Worm (Caenorhabditis elegans): ENCODE measurements around the gene C33H5.1.
A peak's percentile ranks its signal among the peaks of the same experiment; 100 is the strongest.

Gene C33H5.1

ce11 chrIV:7789521-7789949 is 19.2 kb upstream of the C33H5.1 start, which contains the start of gene imp-3 (continued):
- 0 out of 2 replicates have a peak, but pooled peaks have one; percentile 46 for TF ChIP-seq hmg-20 (GFP tag; IDR thresholded peaks at IDR 0.05)
- 0 out of 2 replicates have a peak, but pooled peaks have one; percentile 27 for TF ChIP-seq attf-3 (GFP tag; conservative IDR thresholded peaks at IDR 0.05)
- TF ChIP-seq lin-26 (GFP tag; IDR thresholded peaks at IDR 0.05): peak; percentile 77
- TF ChIP-seq ztf-26 (tag; optimal IDR thresholded peaks at IDR 0.05): no peak
- peak; percentile 73 for TF ChIP-seq mcd-1 (GFP tag; IDR thresholded peaks at IDR 0.05)
- peak; percentile 76 for TF ChIP-seq ceh-40 (GFP tag; IDR thresholded peaks at IDR 0.05)
- no peak for TF ChIP-seq cebp-1 (GFP tag; IDR thresholded peaks at IDR 0.05)
- peak; percentile 76 for TF ChIP-seq cebp-1 (tag; optimal IDR thresholded peaks at IDR 0.05)
- TF ChIP-seq aptf-2 (GFP tag; conservative IDR thresholded peaks at IDR 0.05): no peak
- peak; percentile 62 for TF ChIP-seq pbrm-1 (GFP tag; IDR thresholded peaks at IDR 0.05)
- TF ChIP-seq nhr-27 (tag; optimal IDR thresholded peaks at IDR 0.05): no peak
- 0 out of 2 replicates have a peak, but pooled peaks have one; percentile 66 for TF ChIP-seq ztf-25 (GFP tag; IDR thresholded peaks at IDR 0.05)
- TF ChIP-seq ztf-3 (GFP tag; optimal IDR thresholded peaks at IDR 0.05): no peak
- no peak for TF ChIP-seq nhr-90 (tag; optimal IDR thresholded peaks at IDR 0.05)
- TF ChIP-seq atf-7 (tag; optimal IDR thresholded peaks at IDR 0.05): peak; percentile 79
- peak; percentile 81 for TF ChIP-seq Y79H2A.3 (GFP tag; conservative IDR thresholded peaks at IDR 0.05)
- peak; percentile 61; the same call in 1 of the 2 replicates for TF ChIP-seq F39B2.1 (GFP tag; IDR thresholded peaks at IDR 0.05)
- peak; percentile 83 for TF ChIP-seq ekl-4 (GFP tag; IDR thresholded peaks at IDR 0.05)
- TF ChIP-seq ztf-6 (GFP tag; IDR thresholded peaks at IDR 0.05): no peak
- no peak for TF ChIP-seq C06A6.2 (GFP tag; conservative IDR thresholded peaks at IDR 0.05)
- TF ChIP-seq Y67H2A.10 (GFP tag; conservative IDR thresholded peaks at IDR 0.05): peak; percentile 33
- TF ChIP-seq xnd-1 (tag; optimal IDR thresholded peaks at IDR 0.05): peak; percentile 23
- TF ChIP-seq F57C9.4 (tag; optimal IDR thresholded peaks at IDR 0.05): peak; percentile 53
- TF ChIP-seq snpc-1.3 (tag; optimal IDR thresholded peaks at IDR 0.05; ENCODE audit: insufficient read depth): peak; percentile 11
- 0 out of 2 replicates have a peak, but pooled peaks have one; percentile 40 for TF ChIP-seq madf-3 (GFP tag; IDR thresholded peaks at IDR 0.05)
- no peak for TF ChIP-seq B0035.1 (tag; optimal IDR thresholded peaks at IDR 0.05)
- peak; percentile 43 for TF ChIP-seq lin-54 (GFP tag; optimal IDR thresholded peaks at IDR 0.05)
- TF ChIP-seq repo-1 (tag; optimal IDR thresholded peaks at IDR 0.05): peak; percentile 56
- TF ChIP-seq rpc-1 (optimal IDR thresholded peaks at IDR 0.05): no peak
- TF ChIP-seq rpc-1 (tag; optimal IDR thresholded peaks at IDR 0.05): no peak
- no peak for TF ChIP-seq B0261.1 (tag; optimal IDR thresholded peaks at IDR 0.05)
- TF ChIP-seq ceh-91 (GFP tag; IDR thresholded peaks at IDR 0.05): peak; percentile 15; the same call in 1 of the 2 replicates
- no peak for TF ChIP-seq F57A8.1 (GFP tag; optimal IDR thresholded peaks at IDR 0.05)
- TF ChIP-seq F10E7.11 (tag; optimal IDR thresholded peaks at IDR 0.05): peak; percentile 69
- peak; percentile 80 for TF ChIP-seq B0336.3 (GFP tag; IDR thresholded peaks at IDR 0.05)
- peak; percentile 60 for TF ChIP-seq lin-40 (tag; optimal IDR thresholded peaks at IDR 0.05)
- TF ChIP-seq bed-2 (GFP tag; IDR thresholded peaks at IDR 0.05): no peak
- TF ChIP-seq sea-2 (GFP tag; IDR thresholded peaks at IDR 0.05): no peak
- peak; percentile 66; the same call in 1 of the 2 replicates for TF ChIP-seq Y95B8A.8 (GFP tag; IDR thresholded peaks at IDR 0.05)
- peak; percentile 19 to 24 for TF ChIP-seq let-607 (tag; optimal IDR thresholded peaks at IDR 0.05)
- TF ChIP-seq T07F8.4 (tag; optimal IDR thresholded peaks at IDR 0.05): no peak
- no peak for TF ChIP-seq let-526 (GFP tag; IDR thresholded peaks at IDR 0.05)
- TF ChIP-seq hmg-1.2 (GFP tag; IDR thresholded peaks at IDR 0.05): no peak; the same call in 1 of the 2 replicates
- TF ChIP-seq F22D6.2 (tag; optimal IDR thresholded peaks at IDR 0.05): no peak
- 0 out of 2 replicates have a peak, but pooled peaks have one; percentile 10 for TF ChIP-seq ceh-58 (GFP tag; IDR thresholded peaks at IDR 0.05)
- TF ChIP-seq pha-4 (tag; optimal IDR thresholded peaks at IDR 0.05): peak; percentile 71
- no peak for TF ChIP-seq snpc-4 (GFP tag; optimal IDR thresholded peaks at IDR 0.05)
- peak in 2 of 4 experiments; percentile 27 to 44 for TF ChIP-seq snpc-4 (tag; optimal IDR thresholded peaks at IDR 0.05)
- peak; percentile 60 for TF ChIP-seq tbp1 (GFP tag; optimal IDR thresholded peaks at IDR 0.05)
